Worm (Caenorhabditis elegans) whole organism, L2 larva: Measurements from ENCODE around the gene D1044.1.

ENCODE experiments used
- alr-1 ChIP-seq: fragments of 150-350 bp; optimal IDR thresholded peaks from 2 replicates; lab custom pipeline; 2014; ENCODE audit warnings: missing biosample characterization, missing genetic modification characterization
- crh-2 ChIP-seq: sonication (generic microtip); optimal IDR thresholded peaks from 2 replicates; lab custom pipeline; 2017; ENCODE audit warnings: missing biosample characterization, missing genetic modification characterization
- fos-1 ChIP-seq: fragments of 150-350 bp; optimal IDR thresholded peaks from 2 replicates; lab custom pipeline; 2014; ENCODE audit warnings: missing biosample characterization, missing genetic modification characterization
- mdl-1 ChIP-seq, 2 experiments: fragments of 150-350 bp in 1 of 2; sonication (generic microtip) in 1 of 2; optimal IDR thresholded peaks; 2 replicates each; lab custom pipeline; 2017; ENCODE audit warnings: missing biosample characterization in 2 of 2, missing genetic modification characterization in 2 of 2

DNA sequence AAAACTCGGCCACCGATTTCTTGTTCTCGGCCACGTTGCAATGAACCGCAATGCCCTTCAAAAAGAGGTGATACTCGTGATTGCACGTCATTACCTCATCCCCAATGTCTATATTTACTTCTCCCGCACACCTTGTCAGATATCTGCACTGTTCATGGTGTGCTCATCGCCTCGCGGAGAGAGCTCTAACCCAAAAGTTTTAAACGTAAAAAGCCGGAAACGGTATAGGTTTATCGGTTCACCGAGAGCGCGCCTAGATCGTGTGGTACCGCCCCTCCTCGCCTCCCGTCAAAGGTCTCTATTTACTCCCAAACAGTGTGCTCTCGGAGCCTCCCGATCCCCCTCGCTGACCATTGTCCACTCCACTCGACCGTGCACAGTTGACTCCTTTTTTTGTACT lies 40.6 kb downstream of the D1044.1 start, which contains the start of gene F56D2.3:
- TF ChIP-seq fos-1 (tag; lab: Kevin White, UChicago), result no peak
- no peak for TF ChIP-seq alr-1 (tag; lab: Kevin White, UChicago)
- TF ChIP-seq mdl-1 (tag; optimal IDR thresholded peaks at IDR 0.05; lab: Kevin White, UChicago), result no peak
- TF ChIP-seq crh-2 (tag; lab: Kevin White, UChicago), result no peak
